Fruit fly (Drosophila melanogaster): ENCODE results near the gene CG17298.

CG17298 gene

DNA sequence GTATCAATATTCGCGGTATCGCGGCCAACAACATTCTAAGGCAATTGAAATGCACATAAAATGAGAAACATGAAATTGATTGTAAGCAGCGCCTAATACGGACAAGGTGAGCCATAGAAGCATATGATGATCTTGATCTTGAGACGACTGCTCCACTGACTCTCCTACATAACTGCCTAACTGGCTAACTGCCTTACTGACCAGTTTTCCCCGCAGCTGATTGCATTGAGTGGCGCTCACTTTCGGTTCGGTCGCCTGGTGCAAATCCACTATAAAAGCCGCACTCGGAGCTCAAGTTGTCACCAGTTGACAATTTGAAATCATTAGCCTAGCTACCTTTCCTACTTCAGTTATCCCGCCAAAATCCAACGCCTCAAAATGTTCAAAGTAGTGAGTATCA lies at the start of gene CG17298:
TSS of gene CG17298 (plus strand) at position 301 of the 400 bp plus-strand sequence.
- no peak for TF ChIP-seq CG17801 (GFP tag; optimal IDR thresholded peaks at IDR 0.05; ENCODE audit: partially characterized antibody)

DNA sequence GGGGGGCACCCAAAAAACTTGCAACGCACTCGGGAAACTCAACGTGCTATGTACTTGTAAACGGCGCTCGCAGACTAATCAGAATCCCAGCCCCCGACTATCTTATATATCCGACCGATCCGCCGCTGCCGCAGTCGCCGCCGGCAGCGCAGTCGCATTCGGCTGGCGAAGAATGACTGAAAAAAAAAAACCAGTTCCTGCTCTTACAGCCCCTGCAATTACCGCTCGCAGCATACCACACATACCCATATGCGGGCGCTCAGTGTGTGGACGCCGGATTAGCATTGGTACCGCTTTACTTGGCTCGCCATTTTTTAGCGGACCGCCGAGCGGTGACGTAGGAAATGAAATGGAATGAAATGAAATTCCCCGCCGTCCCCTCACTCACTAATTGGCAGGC lies 45.9 kb upstream of the CG17298 start, which contains the start of gene e:
TSS of gene e (minus strand) at position 79 of the 400 bp plus-strand sequence.
- no peak for TF ChIP-seq CG17801 (GFP tag; optimal IDR thresholded peaks at IDR 0.05; ENCODE audit: partially characterized antibody)

DNA sequence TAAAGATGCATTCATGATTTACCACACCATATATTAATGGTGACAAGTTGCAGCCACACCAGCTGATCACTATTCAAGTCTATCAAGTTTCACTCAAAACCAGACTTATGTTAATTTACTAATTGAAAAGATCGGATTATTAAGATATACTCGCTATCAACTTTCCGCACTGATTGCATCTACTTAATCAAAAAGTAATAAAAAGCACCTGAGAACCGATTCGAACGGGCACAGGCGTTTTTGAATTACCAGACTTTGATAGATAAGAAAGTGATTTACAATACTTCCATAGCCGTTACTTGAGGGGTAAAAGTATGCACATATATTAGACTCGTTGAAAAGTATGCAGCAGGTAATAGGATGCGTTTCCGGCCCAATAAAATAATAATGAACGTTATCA lies 41.7 kb upstream of the CG17298 start:
- TF ChIP-seq CG17801 (GFP tag; optimal IDR thresholded peaks at IDR 0.05; ENCODE audit: partially characterized antibody) = no peak

DNA sequence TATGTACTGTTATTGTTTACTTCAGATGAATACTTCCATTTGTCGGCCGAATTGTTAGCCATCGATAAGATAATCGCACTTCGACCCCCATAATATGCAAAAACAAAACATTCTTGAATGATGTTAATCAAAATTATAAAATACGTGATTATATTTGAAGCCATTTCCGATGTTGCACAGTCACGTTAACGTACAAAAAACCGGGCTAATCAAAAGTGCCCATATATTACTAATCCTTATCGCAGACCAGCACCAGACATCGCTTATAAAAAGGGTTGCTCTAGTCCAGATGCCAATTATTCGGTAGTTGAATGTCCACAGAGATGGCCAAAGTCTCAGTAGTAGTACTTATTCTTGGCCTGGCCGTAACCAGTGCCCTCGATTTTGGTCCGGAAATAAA lies 40.7 kb upstream of the CG17298 start, which contains the start of gene CG5892:
TSS of gene CG5892 (plus strand) at position 301 of the 400 bp plus-strand sequence.
- no peak for TF ChIP-seq CG17801 (GFP tag; optimal IDR thresholded peaks at IDR 0.05; ENCODE audit: partially characterized antibody)

DNA sequence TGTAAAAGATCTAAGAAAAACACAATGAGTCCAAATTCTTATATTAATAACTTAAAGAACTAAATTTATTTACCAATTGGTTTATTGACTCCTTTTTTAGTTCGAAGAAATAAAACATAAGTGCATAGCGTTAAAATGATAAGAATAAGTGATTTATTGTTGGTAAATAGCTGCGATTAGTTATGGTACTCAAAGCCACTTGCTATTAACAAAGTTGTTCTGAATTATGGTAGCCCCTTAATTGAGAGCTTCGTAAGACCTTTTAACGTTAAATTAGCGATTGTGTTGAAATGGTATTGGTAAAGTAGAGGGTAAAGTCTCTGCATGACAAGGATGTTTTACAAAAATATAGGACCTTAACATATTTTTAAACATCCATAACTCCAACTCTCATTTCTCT lies 37.2 kb upstream of the CG17298 start:
- TF ChIP-seq CG17801 (GFP tag; optimal IDR thresholded peaks at IDR 0.05; ENCODE audit: partially characterized antibody) = no peak

DNA sequence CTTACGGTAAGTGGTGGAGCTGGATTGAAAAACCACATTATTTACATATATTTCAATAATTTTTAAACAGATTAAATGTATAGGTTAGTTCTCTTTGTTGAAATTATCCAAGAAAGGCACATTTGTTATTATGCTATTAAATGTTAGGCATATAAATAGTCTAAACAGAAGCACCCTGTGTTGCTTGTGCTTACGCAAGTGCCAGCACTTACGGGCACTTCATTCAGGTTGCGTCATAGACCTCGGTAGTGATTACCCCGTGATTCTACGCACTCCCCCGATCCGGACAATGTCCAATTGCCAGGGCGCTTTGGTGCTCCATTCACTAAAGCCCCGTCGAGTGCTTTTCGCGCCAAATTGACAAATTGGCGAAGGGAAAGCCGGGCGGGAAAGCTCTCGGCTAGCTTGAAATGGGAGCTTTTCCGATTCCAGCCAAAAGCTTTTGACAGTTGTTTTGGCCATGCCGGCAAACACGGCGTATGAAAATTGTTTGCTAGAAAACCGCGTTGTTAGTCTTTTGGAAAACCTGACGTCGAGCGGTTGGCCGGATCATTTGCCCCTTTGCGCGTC lies 36.4 kb upstream of the CG17298 start, which contains the start of gene ETHR:
TSS of gene ETHR (plus strand) at position 520 of the 570 bp plus-strand sequence.
- TF ChIP-seq CG17801 (GFP tag; optimal IDR thresholded peaks at IDR 0.05; ENCODE audit: partially characterized antibody) = no peak

DNA sequence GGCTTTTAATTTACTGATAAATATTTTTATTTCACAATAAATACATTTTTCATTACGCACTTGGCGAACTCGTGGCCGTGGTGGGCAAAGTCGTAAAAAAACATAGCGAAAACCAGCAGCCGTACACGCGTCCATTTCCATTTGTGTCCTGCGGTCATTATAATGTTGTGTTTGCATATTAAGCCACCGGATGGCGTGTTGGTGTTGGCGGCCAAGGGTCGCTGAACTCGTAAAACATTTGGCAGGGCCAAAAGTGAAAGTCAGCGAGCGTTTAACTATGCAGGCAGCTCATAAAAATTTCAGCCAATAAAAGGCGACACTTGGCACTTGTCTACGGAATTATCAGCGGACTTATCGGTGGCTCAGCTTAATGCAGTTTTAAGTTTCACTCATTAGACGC lies 30.5 kb upstream of the CG17298 start:
- TF ChIP-seq CG17801 (GFP tag; optimal IDR thresholded peaks at IDR 0.05; ENCODE audit: partially characterized antibody) = no peak

DNA sequence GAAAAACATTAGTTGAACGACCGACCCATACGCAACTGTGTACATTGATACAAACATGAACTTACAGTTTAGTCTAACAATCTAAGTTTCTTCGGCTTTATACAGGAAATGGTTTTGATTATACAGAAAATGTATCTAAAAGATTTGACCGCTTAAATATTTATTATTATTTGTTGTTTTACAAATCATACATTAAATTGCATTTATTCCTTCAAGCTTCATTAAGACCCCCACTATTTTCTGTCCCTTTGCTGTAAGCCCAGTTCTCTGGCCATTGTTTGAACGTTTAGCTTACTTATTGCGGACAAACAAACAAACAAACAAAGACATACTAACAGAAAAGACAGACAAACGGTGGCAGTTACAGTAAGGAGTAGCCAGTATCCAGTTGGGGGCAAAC lies 28.7 kb upstream of the CG17298 start:
- TF ChIP-seq CG17801 (GFP tag; optimal IDR thresholded peaks at IDR 0.05; ENCODE audit: partially characterized antibody) = no peak

DNA sequence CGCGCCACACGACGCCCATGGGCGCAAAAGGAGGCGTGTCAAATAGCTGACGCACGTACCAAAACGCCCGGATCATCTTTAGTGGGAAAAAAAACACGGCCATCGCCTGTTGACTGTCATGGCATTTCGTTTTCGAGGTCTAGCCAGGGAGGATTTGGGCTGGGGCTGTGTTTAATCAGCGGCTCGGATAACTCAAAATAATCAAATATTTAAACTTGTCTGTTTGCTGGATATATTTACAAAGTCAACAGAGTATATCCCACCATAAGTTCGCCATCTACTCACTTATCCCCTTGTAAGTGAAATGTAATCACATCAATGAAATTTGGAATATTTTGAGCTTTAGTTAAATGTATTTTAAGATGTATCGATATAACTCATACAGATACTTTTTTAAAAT lies 22.2 kb upstream of the CG17298 start:
- TF ChIP-seq CG17801 (GFP tag; optimal IDR thresholded peaks at IDR 0.05; ENCODE audit: partially characterized antibody) = no peak

DNA sequence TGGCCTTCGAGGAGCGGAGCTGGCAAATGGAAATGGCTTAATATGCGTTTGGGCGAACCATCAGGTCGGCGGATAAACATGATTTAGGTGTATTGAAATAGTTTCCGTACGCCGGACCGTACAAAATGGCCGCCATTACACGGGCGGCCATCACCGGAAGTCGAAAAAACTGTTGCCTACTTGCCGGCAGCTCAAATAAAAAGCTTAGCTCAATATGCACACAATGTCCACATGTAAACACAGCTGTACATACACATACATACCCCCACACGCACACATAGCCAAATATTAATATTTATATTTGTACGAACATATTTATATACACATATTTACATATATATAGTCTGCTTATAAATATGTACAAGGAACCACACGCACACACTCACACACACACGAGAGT lies 19.8 kb upstream of the CG17298 start:
- TF ChIP-seq CG17801 (GFP tag; optimal IDR thresholded peaks at IDR 0.05; ENCODE audit: partially characterized antibody) = no peak

DNA sequence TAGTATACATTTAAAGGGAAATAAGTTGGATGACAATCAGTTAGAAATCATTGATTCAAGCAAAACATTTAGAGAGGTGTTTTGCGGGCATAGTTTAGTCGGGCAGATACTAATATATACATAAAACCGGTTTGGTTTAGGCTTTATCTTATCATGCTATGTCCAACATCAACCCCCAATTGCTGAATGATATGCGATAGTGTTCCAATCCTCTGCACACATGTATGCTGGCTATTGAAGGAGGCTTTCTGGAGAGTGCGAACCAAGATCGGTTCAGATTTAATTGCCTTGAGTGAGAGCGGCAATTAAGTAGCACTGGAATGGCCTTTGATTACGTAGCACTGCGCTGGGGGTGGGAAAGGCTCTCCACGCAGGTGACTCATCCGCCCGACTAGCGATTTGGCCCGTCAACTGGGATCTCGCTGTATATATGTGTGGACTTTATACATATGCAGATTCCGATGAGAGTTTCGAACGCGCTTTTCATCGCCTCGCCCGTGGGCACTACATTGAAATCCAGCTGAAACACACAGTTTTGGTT lies 15.0 kb upstream of the CG17298 start:
- no peak for TF ChIP-seq CG17801 (GFP tag; optimal IDR thresholded peaks at IDR 0.05; ENCODE audit: partially characterized antibody)

DNA sequence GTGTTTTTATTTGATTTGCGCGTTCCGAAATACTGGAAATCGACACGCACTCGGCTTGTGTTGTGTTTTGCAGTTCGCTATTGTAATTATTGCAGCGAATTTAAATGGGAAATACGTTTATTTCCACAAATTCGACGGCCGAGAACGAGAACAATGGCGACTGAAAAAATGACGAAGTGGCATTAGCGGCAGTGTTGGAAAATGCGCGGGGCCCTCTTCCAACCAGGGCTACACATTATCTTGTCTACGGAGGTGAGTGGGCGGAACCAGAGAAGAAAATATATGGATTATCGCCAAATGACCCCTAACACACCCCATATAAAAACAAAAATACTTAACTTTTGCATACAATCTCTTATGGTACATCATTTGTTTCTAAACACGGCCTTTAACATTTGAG lies 14.1 kb upstream of the CG17298 start, which contains the start of gene Rab1:
TSS of gene Rab1 (minus strand) at position 188 of the 400 bp plus-strand sequence.
- peak; percentile 49 for TF ChIP-seq CG17801 (GFP tag; optimal IDR thresholded peaks at IDR 0.05; ENCODE audit: partially characterized antibody)

DNA sequence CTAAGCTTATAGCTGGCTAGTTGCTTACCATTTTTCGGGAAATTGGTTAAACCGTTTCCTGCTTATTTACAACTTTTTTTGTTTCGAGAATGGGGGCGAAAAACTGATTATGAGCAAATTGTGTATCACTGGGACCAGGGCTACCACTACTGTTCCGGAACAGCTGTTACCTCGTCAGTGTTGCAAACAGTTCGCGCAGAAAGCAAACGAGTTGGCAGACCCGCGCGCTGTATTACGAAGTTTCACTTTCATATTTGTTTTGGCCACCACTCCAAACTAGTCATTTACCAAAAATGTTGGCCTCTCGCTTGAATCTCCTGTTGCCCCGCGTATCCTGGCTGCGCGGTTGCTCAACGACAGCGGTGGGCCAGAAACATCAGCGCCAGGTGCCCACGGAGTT lies 13.1 kb upstream of the CG17298 start, which contains the start of the genes AP-2sigma and Idi:
TSS of gene AP-2sigma (minus strand) at position 153 of the 400 bp plus-strand sequence.
TSS of gene Idi (plus strand) at position 204 of the 400 bp plus-strand sequence.
- TF ChIP-seq CG17801 (GFP tag; optimal IDR thresholded peaks at IDR 0.05; ENCODE audit: partially characterized antibody) = peak; percentile 13

DNA sequence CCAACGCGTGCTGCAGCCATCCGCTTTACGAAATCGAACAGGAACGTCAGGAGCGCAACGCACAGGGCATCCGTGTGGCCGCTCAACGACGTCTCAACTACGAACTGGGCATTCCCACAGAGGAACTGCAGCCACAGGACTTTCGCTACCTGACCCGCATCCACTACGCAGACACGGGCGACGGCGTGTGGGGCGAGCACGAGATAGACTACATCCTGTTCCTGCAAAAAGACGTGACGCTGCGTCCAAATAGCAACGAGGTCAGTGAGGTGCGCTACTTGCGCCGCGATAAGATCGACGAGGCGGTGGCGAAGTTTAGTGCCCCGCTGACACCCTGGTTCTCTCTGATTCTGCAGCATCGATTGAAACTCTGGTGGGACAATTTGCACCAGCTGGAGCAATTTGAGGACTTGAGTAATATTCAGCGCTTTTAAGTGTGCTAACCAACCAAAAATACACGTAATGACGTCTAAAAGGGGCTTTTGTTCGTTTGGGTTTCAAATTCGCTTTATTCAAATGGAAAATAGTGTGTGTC lies 12.3 kb upstream of the CG17298 start:
- no peak for TF ChIP-seq CG17801 (GFP tag; optimal IDR thresholded peaks at IDR 0.05; ENCODE audit: partially characterized antibody)

DNA sequence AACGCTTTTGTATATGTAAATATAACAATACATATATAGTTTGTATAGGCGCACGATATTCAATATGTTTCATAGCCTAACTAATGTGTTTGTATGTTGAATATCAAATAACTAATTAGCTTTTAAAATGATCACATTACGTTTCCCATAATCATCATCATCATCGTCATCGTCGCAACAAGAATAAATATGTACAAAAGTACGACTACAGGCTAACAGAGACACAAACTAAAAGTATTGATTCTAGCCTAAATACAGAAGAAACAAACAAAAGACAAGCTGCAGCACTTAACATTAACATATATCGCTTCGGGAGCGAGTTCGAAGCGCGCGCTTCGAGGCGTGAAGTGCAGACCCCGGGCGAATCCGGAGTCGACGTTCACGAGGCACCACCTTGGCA lies 11.8 kb upstream of the CG17298 start:
- TF ChIP-seq CG17801 (GFP tag; optimal IDR thresholded peaks at IDR 0.05; ENCODE audit: partially characterized antibody) = no peak

DNA sequence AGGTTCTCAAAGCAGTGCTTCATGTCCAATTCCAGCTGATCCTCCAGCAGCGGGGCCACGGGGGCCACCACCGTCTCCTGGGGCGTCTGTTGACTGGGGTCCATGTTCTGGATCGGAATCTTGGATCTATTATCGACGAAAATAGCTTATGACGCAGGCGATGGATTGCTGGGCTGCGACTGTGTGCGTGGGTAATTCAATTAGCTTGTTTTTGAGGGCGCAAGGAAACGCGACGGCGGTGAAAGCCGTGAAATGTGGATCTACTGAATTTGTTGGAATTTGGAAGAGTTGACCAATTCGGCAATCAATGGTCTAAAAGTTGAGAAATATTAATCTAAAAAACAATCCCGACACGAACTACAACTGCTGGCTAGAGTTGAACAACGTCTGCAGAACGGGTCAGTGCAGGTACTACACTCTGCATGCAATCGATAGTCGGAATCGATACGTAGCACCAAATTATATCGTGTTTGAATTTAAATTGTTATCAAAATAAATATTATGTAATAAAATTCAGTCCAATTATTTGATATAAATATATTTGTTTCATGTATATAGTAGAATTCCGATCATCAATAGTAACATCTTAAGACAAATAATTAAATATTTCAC lies 9.5 kb upstream of the CG17298 start, which contains the start of gene CG3308:
TSS of gene CG3308 (minus strand) at position 391 of the 612 bp plus-strand sequence.
- TF ChIP-seq CG17801 (GFP tag; optimal IDR thresholded peaks at IDR 0.05; ENCODE audit: partially characterized antibody) = peak; percentile 38
